Worm (Caenorhabditis elegans) whole organism, L1 larva: ENCODE results near the gene F56C9.10.

Source experiments
- C04F5.9 ChIP-seq: sonication (generic microtip); optimal IDR thresholded peaks from 2 replicates; lab custom pipeline; 2016; ENCODE audit warnings: missing genetic modification characterization, missing compliant biosample characterization
- C16A3.4 ChIP-seq: fragments of 150-350 bp; optimal IDR thresholded peaks from 2 replicates; lab custom pipeline; 2014; ENCODE audit warnings: missing biosample characterization, missing genetic modification characterization
- F16B12.6 ChIP-seq: fragments of 150-350 bp; optimal IDR thresholded peaks from 2 replicates; lab custom pipeline; 2014; ENCODE audit warnings: missing biosample characterization, missing genetic modification characterization
- Y116A8C.19 ChIP-seq: sonication (generic microtip); optimal IDR thresholded peaks from 2 replicates; lab custom pipeline; 2016; ENCODE audit warnings: missing compliant biosample characterization, missing genetic modification characterization, borderline replicate concordance
- aha-1 ChIP-seq: fragments of 150-350 bp; optimal IDR thresholded peaks from 2 replicates; lab custom pipeline; 2014; ENCODE audit warnings: missing biosample characterization, missing genetic modification characterization
- aly-2 ChIP-seq: fragments of 150-350 bp; optimal IDR thresholded peaks from 2 replicates; lab custom pipeline; 2014; ENCODE audit warnings: missing biosample characterization, missing genetic modification characterization
- blmp-1 ChIP-seq: fragments of 150-350 bp; optimal IDR thresholded peaks from 2 replicates; lab custom pipeline; 2014; ENCODE audit warnings: missing biosample characterization, missing genetic modification characterization
- ceh-63 ChIP-seq: fragments of 200-800 bp; sonication (Bioruptor generic); optimal IDR thresholded peaks from 2 replicates; lab custom pipeline; 2018; ENCODE audit warnings: mild to moderate bottlenecking, missing genetic modification characterization, missing compliant biosample characterization
- ceh-88 ChIP-seq: fragments of 200-800 bp; sonication (Bioruptor generic); IDR thresholded peaks from 2 replicates; pipeline ENCODE4 v1.3.6; 2022; ENCODE audit warnings: missing genetic modification characterization, missing compliant biosample characterization
- ceh-90 ChIP-seq: sonication (generic microtip); optimal IDR thresholded peaks from 2 replicates; lab custom pipeline; 2016; ENCODE audit warnings: missing genetic modification characterization, missing compliant biosample characterization
- efl-1 ChIP-seq, 4 experiments: fragments of 150-350 bp; optimal IDR thresholded peaks in 3 of 4; peaks in 1 of 4; 1 replicate in 1 of 4; 2 replicates in 3 of 4; lab custom pipeline; 2014; ENCODE audit warnings: missing biosample characterization in 2 of 4, missing genetic modification characterization in 2 of 4, missing genetic modification reagents in 2 of 4
- egl-13 ChIP-seq: sonication (generic microtip); optimal IDR thresholded peaks from 2 replicates; lab custom pipeline; 2016; ENCODE audit warnings: missing genotype, missing genetic modification reagents, missing genetic modification characterization, missing compliant biosample characterization
- egl-27 ChIP-seq, 2 experiments: fragments of 150-350 bp in 1 of 2; sonication (generic microtip); optimal IDR thresholded peaks; 3 replicates each; lab custom pipeline; 2017 to 2018; ENCODE audit warnings: missing biosample characterization in 2 of 2, missing genetic modification characterization in 2 of 2, missing genetic modification reagents in 2 of 2
- elt-2 ChIP-seq: sonication (generic microtip); optimal IDR thresholded peaks from 2 replicates; lab custom pipeline; 2016; ENCODE audit warnings: missing genetic modification characterization, mild to moderate bottlenecking, inconsistent platforms, missing compliant biosample characterization, missing genetic modification reagents
- elt-3 ChIP-seq, 6 experiments: fragments of 150-350 bp in 1 of 6; sonication (generic microtip); optimal IDR thresholded peaks; 2 replicates each; lab custom pipeline; 2017 to 2018; ENCODE audit warnings: missing biosample characterization in 6 of 6, missing genetic modification characterization in 6 of 6, inconsistent platforms in 1 of 6
- ets-5 ChIP-seq: fragments of 200-800 bp; sonication (Bioruptor generic); IDR thresholded peaks from 2 replicates; pipeline ENCODE4 v1.3.6; 2022; ENCODE audit warnings: missing genetic modification characterization, missing compliant biosample characterization
- fkh-4 ChIP-seq: sonication (generic microtip); optimal IDR thresholded peaks from 2 replicates; lab custom pipeline; 2016; ENCODE audit warnings: missing compliant biosample characterization, missing genetic modification characterization, borderline replicate concordance
- fkh-8 ChIP-seq: sonication (generic microtip); optimal IDR thresholded peaks from 2 replicates; lab custom pipeline; 2016; ENCODE audit warnings: mild to moderate bottlenecking, missing genetic modification characterization, missing compliant biosample characterization
- fos-1 ChIP-seq: fragments of 150-350 bp; optimal IDR thresholded peaks from 2 replicates; lab custom pipeline; 2014; ENCODE audit warnings: missing biosample characterization, missing genetic modification characterization
- hlh-4 ChIP-seq: sonication (generic microtip); optimal IDR thresholded peaks from 2 replicates; lab custom pipeline; 2016; ENCODE audit warnings: mild to moderate bottlenecking, missing genetic modification characterization, missing compliant biosample characterization
- irx-1 ChIP-seq: sonication (generic microtip); optimal IDR thresholded peaks from 2 replicates; lab custom pipeline; 2016; ENCODE audit warnings: missing genetic modification characterization, missing compliant biosample characterization
- isw-1 ChIP-seq: fragments of 200-800 bp; sonication (Bioruptor generic); IDR thresholded peaks from 2 replicates; pipeline ENCODE4 v1.3.6; 2022; ENCODE audit warnings: missing genetic modification characterization, missing compliant biosample characterization
- jun-1 ChIP-seq: fragments of 150-350 bp; optimal IDR thresholded peaks from 2 replicates; lab custom pipeline; 2014; ENCODE audit warnings: missing biosample characterization, missing genetic modification reagents, missing genetic modification characterization
- lin-14 ChIP-seq: fragments of 200-800 bp; sonication (Bioruptor generic); optimal IDR thresholded peaks from 2 replicates; lab custom pipeline; 2018; ENCODE audit warnings: mild to moderate bottlenecking, missing genetic modification characterization, moderate library complexity, missing compliant biosample characterization
- lin-15B ChIP-seq: fragments of 150-350 bp; sonication (generic microtip); optimal IDR thresholded peaks from 3 replicates; lab custom pipeline; 2014; ENCODE audit warnings: missing biosample characterization, missing genetic modification characterization
- lin-35 ChIP-seq, 2 experiments: fragments of 150-350 bp; optimal IDR thresholded peaks; 2 replicates each; lab custom pipeline; 2014; ENCODE audit warnings: missing biosample characterization in 2 of 2, missing genetic modification characterization in 2 of 2, missing genetic modification reagents in 2 of 2
- lsy-2 ChIP-seq, 2 experiments: fragments of 150-350 bp; optimal IDR thresholded peaks; 2 replicates each; lab custom pipeline; 2014; ENCODE audit warnings: missing biosample characterization in 2 of 2, missing genetic modification characterization in 2 of 2
- mep-1 ChIP-seq: fragments of 150-350 bp; optimal IDR thresholded peaks from 2 replicates; lab custom pipeline; 2014; ENCODE audit warnings: missing biosample characterization, missing genetic modification characterization
- nhr-11 ChIP-seq: fragments of 150-350 bp; optimal IDR thresholded peaks from 2 replicates; lab custom pipeline; 2014; ENCODE audit warnings: missing biosample characterization, missing genetic modification characterization
- nhr-20 ChIP-seq: sonication (generic microtip); optimal IDR thresholded peaks from 2 replicates; lab custom pipeline; 2016; ENCODE audit warnings: mild to moderate bottlenecking, missing genetic modification characterization, missing compliant biosample characterization
- nhr-237 ChIP-seq: fragments of 150-350 bp; optimal IDR thresholded peaks from 2 replicates; lab custom pipeline; 2014; ENCODE audit warnings: missing biosample characterization, missing genetic modification characterization
- nhr-47 ChIP-seq: sonication (generic microtip); optimal IDR thresholded peaks from 2 replicates; lab custom pipeline; 2016; ENCODE audit warnings: mild to moderate bottlenecking, missing genetic modification characterization, moderate library complexity, missing compliant biosample characterization
- nhr-71 ChIP-seq: sonication (generic microtip); optimal IDR thresholded peaks from 2 replicates; lab custom pipeline; 2016; ENCODE audit warnings: mild to moderate bottlenecking, missing genetic modification characterization, moderate library complexity, missing compliant biosample characterization
- nhr-77 ChIP-seq: fragments of 150-350 bp; optimal IDR thresholded peaks from 2 replicates; lab custom pipeline; 2014; ENCODE audit warnings: missing biosample characterization, missing genetic modification characterization
- nhr-85 ChIP-seq: sonication (generic microtip); peaks from one replicate; lab custom pipeline; 2016; ENCODE audit warnings: missing genetic modification characterization, inconsistent platforms, missing compliant biosample characterization
- nhr-90 ChIP-seq: sonication (generic microtip); optimal IDR thresholded peaks from 2 replicates; lab custom pipeline; 2016; ENCODE audit warnings: mild to moderate bottlenecking, missing genetic modification characterization, missing compliant biosample characterization; ENCODE audit not compliant: poor library complexity
- pqm-1 ChIP-seq: sonication (generic microtip); optimal IDR thresholded peaks from 3 replicates; lab custom pipeline; 2017; ENCODE audit warnings: missing biosample characterization, missing genetic modification characterization
- rnt-1 ChIP-seq: sonication (generic microtip); optimal IDR thresholded peaks from 2 replicates; lab custom pipeline; 2016; ENCODE audit warnings: mild to moderate bottlenecking, missing genetic modification characterization, moderate library complexity, missing compliant biosample characterization
- skn-1 ChIP-seq: fragments of 150-350 bp; optimal IDR thresholded peaks from 2 replicates; lab custom pipeline; 2014; ENCODE audit warnings: missing biosample characterization, missing genetic modification characterization
- snu-23 ChIP-seq: sonication (generic microtip); optimal IDR thresholded peaks from 2 replicates; lab custom pipeline; 2016; ENCODE audit warnings: missing genetic modification characterization, missing compliant biosample characterization
- sox-4 ChIP-seq: sonication (generic microtip); optimal IDR thresholded peaks from 2 replicates; lab custom pipeline; 2016; ENCODE audit warnings: missing genetic modification characterization, missing compliant biosample characterization
- sptf-1 ChIP-seq: fragments of 150-350 bp; optimal IDR thresholded peaks from 2 replicates; lab custom pipeline; 2014; ENCODE audit warnings: missing biosample characterization, missing genetic modification characterization
- unc-130 ChIP-seq: fragments of 150-350 bp; optimal IDR thresholded peaks from 2 replicates; lab custom pipeline; 2017; ENCODE audit warnings: missing biosample characterization, missing genetic modification characterization, inconsistent platforms
- unc-30 ChIP-seq: sonication (generic microtip); optimal IDR thresholded peaks from 2 replicates; lab custom pipeline; 2017; ENCODE audit warnings: missing biosample characterization, missing genetic modification characterization
- unc-62 ChIP-seq: fragments of 150-350 bp; optimal IDR thresholded peaks from 2 replicates; lab custom pipeline; 2014; ENCODE audit warnings: missing biosample characterization, missing genetic modification reagents, missing genetic modification characterization
- vab-15 ChIP-seq: sonication (generic microtip); optimal IDR thresholded peaks from 2 replicates; lab custom pipeline; 2017; ENCODE audit warnings: missing genotype, mild to moderate bottlenecking, missing genetic modification characterization, missing compliant biosample characterization
- xbp-1 ChIP-seq: sonication (generic microtip); optimal IDR thresholded peaks from 2 replicates; lab custom pipeline; 2016; ENCODE audit warnings: missing genetic modification characterization, missing compliant biosample characterization
- ztf-4 ChIP-seq: fragments of 150-350 bp; optimal IDR thresholded peaks from 2 replicates; lab custom pipeline; 2014; ENCODE audit warnings: missing biosample characterization, missing genetic modification characterization

Gene F56C9.10

DNA sequence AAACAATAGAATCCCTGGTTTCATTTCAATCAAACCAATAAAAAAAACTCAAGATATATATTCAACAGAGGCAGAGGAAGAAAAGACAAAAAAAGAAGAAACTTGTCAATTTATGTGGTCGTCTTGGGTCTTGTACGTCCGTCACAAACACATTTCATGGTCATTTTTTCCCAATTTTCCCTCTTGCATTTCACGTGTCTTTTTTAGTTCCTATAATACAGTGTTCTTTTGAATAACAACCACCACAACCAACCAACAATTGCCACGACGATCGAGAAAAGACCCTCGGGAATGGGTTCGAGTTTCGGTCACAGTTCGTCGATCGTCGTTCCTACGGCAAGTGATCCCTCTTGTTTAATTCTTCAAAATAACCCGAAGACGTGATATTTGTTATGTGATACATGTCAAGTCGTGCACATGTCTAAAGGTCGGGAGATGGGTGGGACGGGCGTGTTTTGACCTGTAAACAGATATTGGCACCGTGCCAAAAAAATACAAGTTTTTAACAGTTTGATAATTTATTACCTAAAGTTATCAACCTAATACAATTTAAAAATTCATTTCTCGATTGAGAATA, 38.9 kb downstream of the F56C9.10 start:
- no peak for TF ChIP-seq ceh-90 (tag; lab: Kevin White, UChicago)
- TF ChIP-seq lsy-2 (tag; optimal IDR thresholded peaks at IDR 0.05; lab: Kevin White, UChicago): peak in 1 of 2 experiments; percentile 2
- peak; percentile 26 for TF ChIP-seq snu-23
- TF ChIP-seq C16A3.4: no peak
- no peak for TF ChIP-seq skn-1
- TF ChIP-seq egl-13 (tag; lab: Kevin White, UChicago): no peak
- peak in 1 of 6 experiments; percentile 18 for TF ChIP-seq elt-3 (tag; optimal IDR thresholded peaks at IDR 0.05; lab: Kevin White, UChicago)
- peak; percentile 89 for TF ChIP-seq xbp-1
- TF ChIP-seq nhr-71 (tag; lab: Kevin White, UChicago): peak; percentile 26
- TF ChIP-seq lin-14 (GFP tag; lab: Kevin White, UChicago): peak; percentile 63
- TF ChIP-seq lin-35 (GFP tag; optimal IDR thresholded peaks at IDR 0.05; lab: Kevin White, UChicago): peak in 1 of 2 experiments; percentile 7
- no peak for TF ChIP-seq sox-4 (tag; lab: Kevin White, UChicago)
- TF ChIP-seq nhr-85 (tag; lab: Kevin White, UChicago): peak; percentile 70
- no peak for TF ChIP-seq ceh-63
- TF ChIP-seq hlh-4: no peak
- TF ChIP-seq unc-130 (tag; lab: Kevin White, UChicago): no peak
- TF ChIP-seq blmp-1 (tag; lab: Kevin White, UChicago): peak; percentile 39
- TF ChIP-seq rnt-1: no peak
- TF ChIP-seq ceh-88 (GFP tag; lab: Robert Waterston, UW): no peak
- TF ChIP-seq C04F5.9 (tag; lab: Kevin White, UChicago): no peak
- TF ChIP-seq mep-1: peak; percentile 38
- TF ChIP-seq nhr-20 (tag; lab: Kevin White, UChicago): peak; percentile 66
- no peak for TF ChIP-seq vab-15 (tag; lab: Kevin White, UChicago)

DNA sequence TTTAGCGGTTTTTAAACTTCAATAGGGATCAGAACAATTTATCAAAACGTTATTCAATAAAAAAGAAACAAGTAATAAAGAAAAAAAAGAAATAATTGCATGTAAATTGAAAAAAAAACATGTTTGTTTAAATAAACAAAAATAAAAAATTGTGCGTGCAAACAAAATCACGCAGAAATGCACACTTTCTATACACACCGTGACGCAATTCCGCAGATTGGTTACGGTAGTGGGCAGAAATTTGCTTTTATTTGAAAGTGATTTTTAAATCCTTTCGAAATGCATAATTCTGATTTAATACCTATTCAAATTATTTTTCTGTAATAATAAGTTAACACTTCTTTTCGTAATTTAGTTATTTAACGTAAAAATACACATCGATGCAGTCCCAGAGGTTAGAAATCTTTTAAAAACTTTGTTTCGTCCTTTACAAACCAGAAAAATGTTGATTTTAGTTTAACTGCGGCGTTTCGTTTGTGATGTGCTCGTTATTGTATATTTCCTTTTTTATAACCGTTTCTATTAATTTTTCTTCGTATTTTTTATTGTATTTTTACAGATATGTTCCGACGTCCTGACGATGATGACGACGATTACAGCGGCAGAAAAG, 41.9 kb downstream of the F56C9.10 start, which contains the start of gene cwf-19L2:
TSS of gene cwf-19L2 (plus strand) at position 560 of the 610 bp plus-strand sequence.
- TF ChIP-seq skn-1 (no peak), C04F5.9 (tag; lab: Kevin White, UChicago) (no peak), isw-1 (no peak), pqm-1 (tag; lab: Kevin White, UChicago) (no peak), egl-27 (tag; optimal IDR thresholded peaks at IDR 0.05; lab: Kevin White, UChicago) (no peak), fkh-8 (tag; lab: Kevin White, UChicago) (no peak), unc-62 (GFP tag; lab: Kevin White, UChicago) (no peak), nhr-11 (tag; lab: Kevin White, UChicago) (no peak), vab-15 (tag; lab: Kevin White, UChicago) (no peak), elt-2 (tag; lab: Kevin White, UChicago) (no peak), snu-23 (no peak), ets-5 (GFP tag; lab: Robert Waterston, UW) (no peak), nhr-77 (no peak), nhr-90 (tag; lab: Kevin White, UChicago) (no peak), F16B12.6 (tag; lab: Kevin White, UChicago) (peak; percentile 57), jun-1 (no peak), unc-30 (tag; lab: Kevin White, UChicago) (no peak), aly-2 (tag; lab: Kevin White, UChicago) (no peak), fkh-4 (tag; lab: Kevin White, UChicago) (no peak), nhr-47 (tag; lab: Kevin White, UChicago) (no peak), lin-15B (tag; lab: Kevin White, UChicago) (no peak), ztf-4 (tag; lab: Kevin White, UChicago) (no peak), efl-1 (optimal IDR thresholded peaks at IDR 0.05; lab: Kevin White, UChicago) (peak; percentile 2 to 67), efl-1 (GFP tag; optimal IDR thresholded peaks at IDR 0.05 in 1 of 2; lab: Kevin White, UChicago) (no peak), Y116A8C.19 (tag; lab: Kevin White, UChicago) (no peak), lsy-2 (tag; optimal IDR thresholded peaks at IDR 0.05; lab: Kevin White, UChicago) (peak; percentile 44 to 70), sptf-1 (tag; lab: Kevin White, UChicago) (no peak), unc-130 (tag; lab: Kevin White, UChicago) (no peak), fos-1 (no peak), aha-1 (tag; lab: Kevin White, UChicago) (no peak), lin-35 (GFP tag; optimal IDR thresholded peaks at IDR 0.05; lab: Kevin White, UChicago) (peak in 1 of 2 experiments; percentile 3), irx-1 (tag; lab: Kevin White, UChicago) (no peak), nhr-237 (tag; lab: Kevin White, UChicago) (no peak)
- TF ChIP-seq, all 84 proteins: peak for 4
